Worm (Caenorhabditis elegans) whole organism, L2 larva: ENCODE measurements around the gene glr-1.

Experiments used
- C34F6.9 ChIP-seq: fragments of 150-350 bp; optimal IDR thresholded peaks from 2 replicates; lab custom pipeline; 2014; ENCODE audit warnings: missing biosample characterization, missing genetic modification characterization
- F13H6.1 ChIP-seq: sonication (generic microtip); optimal IDR thresholded peaks from 2 replicates; lab custom pipeline; 2016; ENCODE audit warnings: missing genetic modification characterization, missing compliant biosample characterization
- R02D3.7 ChIP-seq: fragments of 150-350 bp; optimal IDR thresholded peaks from 2 replicates; lab custom pipeline; 2014; ENCODE audit warnings: missing biosample characterization, missing genetic modification characterization
- Y55F3AM.14 ChIP-seq: fragments of 200-800 bp; sonication (Bioruptor generic); optimal IDR thresholded peaks from 2 replicates; lab custom pipeline; 2018; ENCODE audit warnings: mild to moderate bottlenecking, missing genetic modification characterization, missing compliant biosample characterization
- ZK546.5 ChIP-seq: sonication (generic microtip); optimal IDR thresholded peaks from 2 replicates; lab custom pipeline; 2017; ENCODE audit warnings: missing biosample characterization, missing genetic modification characterization
- aly-2 ChIP-seq: fragments of 150-350 bp; optimal IDR thresholded peaks from 2 replicates; lab custom pipeline; 2014; ENCODE audit warnings: missing biosample characterization, missing genetic modification characterization
- blmp-1 ChIP-seq: sonication (generic microtip); optimal IDR thresholded peaks from 2 replicates; lab custom pipeline; 2017; ENCODE audit warnings: missing genetic modification characterization, mild to moderate bottlenecking, missing compliant biosample characterization, antibody characterized with exemption, moderate library complexity; ENCODE audit not compliant: insufficient read depth
- ceh-16 ChIP-seq: fragments of 150-350 bp; optimal IDR thresholded peaks from 2 replicates; lab custom pipeline; 2014; ENCODE audit warnings: missing biosample characterization, missing genetic modification characterization
- ceh-82 ChIP-seq: fragments of 150-350 bp; optimal IDR thresholded peaks from 2 replicates; lab custom pipeline; 2014; ENCODE audit warnings: missing biosample characterization, missing genetic modification characterization
- dmd-4 ChIP-seq: sonication (generic microtip); optimal IDR thresholded peaks from 2 replicates; lab custom pipeline; 2017; ENCODE audit warnings: missing biosample characterization, missing genetic modification characterization
- egl-27 ChIP-seq: sonication (generic microtip); optimal IDR thresholded peaks from 3 replicates; lab custom pipeline; 2017; ENCODE audit warnings: missing biosample characterization, missing genetic modification reagents, missing genetic modification characterization
- elt-3 ChIP-seq: sonication (generic microtip); optimal IDR thresholded peaks from 2 replicates; lab custom pipeline; 2017; ENCODE audit warnings: missing biosample characterization, missing genetic modification characterization
- fos-1 ChIP-seq: fragments of 150-350 bp; optimal IDR thresholded peaks from 2 replicates; lab custom pipeline; 2014; ENCODE audit warnings: missing biosample characterization, missing genetic modification characterization
- lin-13 ChIP-seq: fragments of 150-350 bp; optimal IDR thresholded peaks from 2 replicates; lab custom pipeline; 2014; ENCODE audit warnings: missing biosample characterization, missing genetic modification reagents, missing genetic modification characterization
- lsy-2 ChIP-seq, 2 experiments: fragments of 150-350 bp in 1 of 2; sonication (generic microtip) in 1 of 2; optimal IDR thresholded peaks; 2 replicates each; lab custom pipeline; 2014 to 2017; ENCODE audit warnings: missing biosample characterization in 2 of 2, missing genetic modification characterization in 2 of 2
- mab-5 ChIP-seq: fragments of 150-350 bp; optimal IDR thresholded peaks from 2 replicates; lab custom pipeline; 2014; ENCODE audit warnings: missing biosample characterization, missing genetic modification characterization
- mdl-1 ChIP-seq, 2 experiments: fragments of 150-350 bp in 1 of 2; sonication (generic microtip) in 1 of 2; optimal IDR thresholded peaks; 2 replicates each; lab custom pipeline; 2017; ENCODE audit warnings: missing biosample characterization in 2 of 2, missing genetic modification characterization in 2 of 2
- nhr-10 ChIP-seq: sonication (generic microtip); optimal IDR thresholded peaks from 2 replicates; lab custom pipeline; 2017; ENCODE audit warnings: missing biosample characterization, missing genetic modification characterization
- nhr-12 ChIP-seq: fragments of 150-350 bp; optimal IDR thresholded peaks from 2 replicates; lab custom pipeline; 2014; ENCODE audit warnings: missing biosample characterization, missing genetic modification characterization
- nhr-129 ChIP-seq: fragments of 150-350 bp; optimal IDR thresholded peaks from 2 replicates; lab custom pipeline; 2014; ENCODE audit warnings: missing biosample characterization, missing genetic modification characterization
- nhr-23 ChIP-seq: fragments of 150-350 bp; optimal IDR thresholded peaks from 2 replicates; lab custom pipeline; 2014; ENCODE audit warnings: missing biosample characterization, missing genetic modification reagents, missing genetic modification characterization
- nhr-237 ChIP-seq: fragments of 150-350 bp; optimal IDR thresholded peaks from 2 replicates; lab custom pipeline; 2014; ENCODE audit warnings: missing biosample characterization, missing genetic modification characterization
- nhr-6 ChIP-seq: fragments of 150-350 bp; optimal IDR thresholded peaks from 2 replicates; lab custom pipeline; 2014; ENCODE audit warnings: missing biosample characterization, missing genetic modification characterization
- nhr-77 ChIP-seq: fragments of 150-350 bp; optimal IDR thresholded peaks from 2 replicates; lab custom pipeline; 2014; ENCODE audit warnings: missing biosample characterization, missing genetic modification characterization
- peb-1 ChIP-seq: fragments of 150-350 bp; optimal IDR thresholded peaks from 2 replicates; lab custom pipeline; 2014; ENCODE audit warnings: missing biosample characterization, missing genetic modification characterization
- skn-1 ChIP-seq: sonication (generic microtip); optimal IDR thresholded peaks from 2 replicates; lab custom pipeline; 2017; ENCODE audit warnings: missing biosample characterization, missing genetic modification characterization
- sma-3 ChIP-seq: sonication (generic microtip); optimal IDR thresholded peaks from 2 replicates; lab custom pipeline; 2016; ENCODE audit warnings: missing genetic modification reagents, missing genetic modification characterization, missing compliant biosample characterization
- sma-9 ChIP-seq, 2 experiments: fragments of 150-350 bp in 1 of 2; sonication (generic microtip) in 1 of 2; optimal IDR thresholded peaks; 2 replicates each; lab custom pipeline; 2014 to 2016; ENCODE audit warnings: missing genetic modification characterization in 2 of 2, mild to moderate bottlenecking in 1 of 2, missing biosample characterization in 1 of 2, missing compliant biosample characterization in 1 of 2, missing genetic modification reagents in 1 of 2, moderate library complexity in 1 of 2
- unc-39 ChIP-seq: fragments of 150-350 bp; optimal IDR thresholded peaks from 2 replicates; lab custom pipeline; 2014; ENCODE audit warnings: missing biosample characterization, missing genetic modification characterization
- unc-55 ChIP-seq: fragments of 150-350 bp; sonication (generic microtip); optimal IDR thresholded peaks from 3 replicates; lab custom pipeline; 2014; ENCODE audit warnings: missing biosample characterization, missing genetic modification reagents, missing genetic modification characterization
- zag-1 ChIP-seq: fragments of 150-350 bp; optimal IDR thresholded peaks from 2 replicates; lab custom pipeline; 2014; ENCODE audit warnings: missing biosample characterization, missing genetic modification characterization
- ztf-1 ChIP-seq: fragments of 200-800 bp; sonication (Bioruptor generic); conservative IDR thresholded peaks from 2 replicates; pipeline ENCODE4 v1.3.6; 2022; ENCODE audit warnings: missing genetic modification characterization, missing compliant biosample characterization
- ztf-11 ChIP-seq: sonication (generic microtip); optimal IDR thresholded peaks from 2 replicates; lab custom pipeline; 2017; ENCODE audit warnings: missing biosample characterization, missing genetic modification characterization

glr-1 gene

DNA sequence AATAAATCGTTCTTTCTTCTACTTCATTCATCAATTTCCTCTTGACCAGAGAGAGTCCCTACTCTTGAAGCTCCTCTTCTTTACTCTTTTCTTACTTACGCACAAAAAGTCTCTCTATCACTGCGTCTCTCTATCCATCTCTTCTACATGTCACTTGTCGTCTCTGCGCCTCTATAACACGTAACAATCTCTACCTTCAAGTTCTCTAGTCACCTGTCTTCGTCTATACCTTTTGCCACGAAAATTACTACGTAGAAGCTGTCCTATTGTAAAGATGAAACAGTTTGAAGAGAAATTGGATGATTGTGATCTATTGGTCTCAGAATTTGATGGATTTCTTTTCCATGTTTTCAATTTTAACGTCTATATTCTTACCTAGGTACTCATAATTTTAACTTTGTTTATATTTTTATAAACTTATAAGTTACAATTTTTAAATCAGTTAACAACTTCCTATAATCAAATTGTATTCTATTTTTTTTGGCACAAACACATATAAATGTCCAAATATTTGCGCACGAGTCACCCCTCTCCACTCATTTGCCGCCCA, 31.5 kb downstream of the glr-1 start, which contains the start of gene C02D5.2 (continued):
- TF ChIP-seq zag-1 (no peak), ztf-1 (no peak), mdl-1 (tag; optimal IDR thresholded peaks at IDR 0.05; lab: Kevin White, UChicago) (no peak), mab-5 (no peak), lin-13 (GFP tag; lab: Kevin White, UChicago) (no peak), aly-2 (tag; lab: Kevin White, UChicago) (no peak), dmd-4 (no peak), ceh-82 (tag; lab: Kevin White, UChicago) (no peak), nhr-129 (tag; lab: Kevin White, UChicago) (peak; percentile 72)
- TF ChIP-seq, all 48 proteins: peak for 10

DNA sequence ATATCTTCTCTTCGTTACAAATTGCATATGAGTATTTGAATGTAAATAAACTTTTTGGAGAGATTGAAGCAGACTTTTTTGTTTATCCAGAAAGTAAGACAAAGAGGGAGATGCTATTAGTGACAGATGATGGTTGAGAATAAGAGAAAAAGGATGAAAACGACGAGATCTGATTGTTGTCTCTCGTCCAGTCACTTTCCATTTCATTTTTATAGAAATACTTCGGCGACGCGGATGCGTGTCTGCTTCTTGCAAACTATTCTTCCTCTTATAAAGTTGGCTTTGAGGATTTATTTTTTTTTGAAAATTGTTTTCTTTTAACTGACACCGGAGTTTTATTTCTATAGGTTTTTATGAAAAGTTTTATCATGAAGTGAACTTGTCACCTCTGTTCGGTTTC, 32.8 kb downstream of the glr-1 start:
- TF ChIP-seq nhr-237 (no peak), blmp-1 (peak; percentile 74)

DNA sequence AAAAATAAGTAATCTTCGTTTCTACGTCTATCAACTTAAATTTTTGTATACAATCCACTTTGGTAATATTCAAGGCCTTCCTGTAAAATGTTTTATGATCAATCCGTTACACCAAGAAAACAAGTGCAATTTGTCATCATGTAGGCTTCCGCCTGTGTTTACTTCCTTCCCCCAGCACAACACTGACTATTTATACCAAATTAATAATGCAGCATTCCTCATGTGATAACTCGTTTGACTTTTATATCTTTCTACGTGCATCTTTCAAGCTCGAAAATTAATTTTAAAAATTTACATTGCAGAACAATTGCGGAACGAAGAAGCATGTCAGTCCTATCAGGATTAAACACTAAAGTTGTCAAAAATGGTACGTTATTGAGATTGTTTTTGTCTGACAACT, 34.0 kb downstream of the glr-1 start, which contains the start of gene gsto-2:
gsto-2 (plus strand) TSS at position 301 of the 400 bp plus-strand sequence.
- no peak for TF ChIP-seq F13H6.1 (tag; lab: Kevin White, UChicago)
- TF ChIP-seq nhr-77 (tag; lab: Kevin White, UChicago): no peak
- no peak for TF ChIP-seq ZK546.5 (tag; lab: Kevin White, UChicago)
- TF ChIP-seq unc-39 (tag; lab: Kevin White, UChicago): no peak
- no peak for TF ChIP-seq nhr-12 (tag; lab: Kevin White, UChicago)
- no peak for TF ChIP-seq ztf-11 (tag; lab: Kevin White, UChicago)
- TF ChIP-seq nhr-129 (tag; lab: Kevin White, UChicago): no peak

DNA sequence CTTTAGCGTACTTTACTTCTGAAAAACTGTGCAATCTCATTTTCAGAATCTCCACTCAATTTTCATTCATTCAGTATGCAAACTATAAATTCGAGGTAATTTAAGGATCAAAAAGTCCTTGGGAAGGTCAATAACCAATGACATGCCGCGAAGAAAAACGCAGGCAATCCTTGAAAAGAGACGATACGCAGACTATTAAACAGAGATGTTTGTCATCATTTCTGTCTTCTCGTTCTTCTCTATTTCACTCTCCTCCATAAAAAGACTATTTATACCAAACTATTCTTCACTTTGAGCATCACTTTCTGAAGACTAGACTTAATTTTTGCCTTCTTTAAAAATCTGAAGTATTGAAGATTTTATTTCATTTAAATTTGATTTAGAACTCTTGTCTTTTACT, 36.3 kb downstream of the glr-1 start, which contains the start of gene C02D5.4:
C02D5.4 (plus strand) TSS at position 41 of the 400 bp plus-strand sequence.
- TF ChIP-seq sma-9 (GFP tag; optimal IDR thresholded peaks at IDR 0.05; lab: Kevin White, UChicago): peak; percentile 53
- TF ChIP-seq sma-9 (tag; optimal IDR thresholded peaks at IDR 0.05; lab: Kevin White, UChicago): no peak
- no peak for TF ChIP-seq ztf-1
- TF ChIP-seq nhr-10: no peak
- TF ChIP-seq C34F6.9 (tag; lab: Kevin White, UChicago): peak; percentile 30
- no peak for TF ChIP-seq lsy-2 (tag; optimal IDR thresholded peaks at IDR 0.05; lab: Kevin White, UChicago)
- no peak for TF ChIP-seq lin-13 (GFP tag; lab: Kevin White, UChicago)
- peak; percentile 21 for TF ChIP-seq unc-55 (GFP tag; lab: Kevin White, UChicago)
- TF ChIP-seq peb-1: no peak
- TF ChIP-seq nhr-129 (tag; lab: Kevin White, UChicago): peak; percentile 22
- TF ChIP-seq skn-1 (tag; lab: Kevin White, UChicago): peak; percentile 99
- peak; percentile 40 for TF ChIP-seq fos-1 (tag; lab: Kevin White, UChicago)
- TF ChIP-seq nhr-6: no peak

DNA sequence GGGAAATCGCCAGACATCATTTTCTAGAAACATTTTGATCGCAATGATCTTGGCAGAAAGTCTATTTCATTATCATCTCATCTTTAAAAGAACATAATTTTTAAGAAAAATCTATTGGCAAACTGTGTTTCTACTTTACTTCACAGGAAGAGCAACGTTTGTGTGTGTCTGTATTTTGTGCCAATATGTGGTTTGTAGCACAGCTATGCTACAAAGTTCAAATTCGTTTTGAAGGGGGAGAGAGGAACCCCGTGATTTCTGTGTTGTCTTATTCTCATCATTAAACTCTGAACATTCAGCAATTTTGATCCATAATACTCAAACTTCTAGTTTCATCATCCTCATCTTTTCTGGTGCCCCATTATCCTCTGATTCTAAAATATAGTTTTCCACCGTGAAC, 36.7 kb downstream of the glr-1 start:
- TF ChIP-seq Y55F3AM.14 (no peak), R02D3.7 (tag; lab: Kevin White, UChicago) (no peak), sma-3 (GFP tag; lab: Kevin White, UChicago) (no peak), nhr-23 (no peak), unc-55 (GFP tag; lab: Kevin White, UChicago) (no peak), peb-1 (no peak), skn-1 (tag; lab: Kevin White, UChicago) (no peak), ztf-1 (no peak), zag-1 (no peak), nhr-10 (no peak), lsy-2 (tag; optimal IDR thresholded peaks at IDR 0.05; lab: Kevin White, UChicago) (no peak), elt-3 (tag; lab: Kevin White, UChicago) (no peak), nhr-129 (tag; lab: Kevin White, UChicago) (no peak), mab-5 (no peak), egl-27 (no peak), fos-1 (tag; lab: Kevin White, UChicago) (no peak), ceh-16 (tag; lab: Kevin White, UChicago) (no peak)
